Fruit fly (Drosophila melanogaster): ENCODE results near the gene Ent2.

Gene Ent2

dm6 chr2L:6612477-6613004 is 50.4 kb downstream of the Ent2 start (continued):
- TF ChIP-seq CG34422 (GFP tag; IDR thresholded peaks at IDR 0.05) (peak; percentile 100), CG7928 (GFP tag; optimal IDR thresholded peaks at IDR 0.05) (peak; percentile 95), CG17612 (GFP tag; IDR thresholded peaks at IDR 0.05) (peak; percentile 100), CG3838 (GFP tag; optimal IDR thresholded peaks at IDR 0.05) (peak; percentile 100), CG6854 (GFP tag; optimal IDR thresholded peaks at IDR 0.05) (peak; percentile 100), jing (GFP tag; optimal IDR thresholded peaks at IDR 0.05) (peak; percentile 100), ham (GFP tag; IDR thresholded peaks at IDR 0.05) (peak; percentile 100), Oli (tag; optimal IDR thresholded peaks at IDR 0.05) (peak; percentile 100), CG18262 (tag; optimal IDR thresholded peaks at IDR 0.05) (peak; percentile 100), CG17361 (GFP tag; IDR thresholded peaks at IDR 0.05) (peak; percentile 100), Six4 (GFP tag; optimal IDR thresholded peaks at IDR 0.05) (peak; percentile 100), CG10431 (GFP tag; optimal IDR thresholded peaks at IDR 0.05) (peak; percentile 99), CG32767 (GFP tag; IDR thresholded peaks at IDR 0.05) (peak; percentile 100), nmo (GFP tag; optimal IDR thresholded peaks at IDR 0.05) (peak; percentile 100), Rfx (GFP tag; IDR thresholded peaks at IDR 0.05) (peak; percentile 100), HLHmδ (GFP tag; optimal IDR thresholded peaks at IDR 0.05) (peak; percentile 94), CG10979 (tag; optimal IDR thresholded peaks at IDR 0.05) (peak; percentile 100), CG2199 (GFP tag; IDR thresholded peaks at IDR 0.05) (peak; percentile 100), lola (GFP tag; optimal IDR thresholded peaks at IDR 0.05) (peak in 1 of 3 experiments; percentile 100), Spps (tag; optimal IDR thresholded peaks at IDR 0.05) (peak; percentile 100), dm (GFP tag; optimal IDR thresholded peaks at IDR 0.05) (peak; percentile 100), wor (GFP tag; IDR thresholded peaks at IDR 0.05) (peak; percentile 100), ATbp (GFP tag; optimal IDR thresholded peaks at IDR 0.05) (peak; percentile 100), CG11456 (GFP tag; IDR thresholded peaks at IDR 0.05) (peak; percentile 100), onecut (GFP tag; IDR thresholded peaks at IDR 0.05) (peak; percentile 100), CG12744 (GFP tag; optimal IDR thresholded peaks at IDR 0.05) (peak; percentile 100), CG14965 (GFP tag; optimal IDR thresholded peaks at IDR 0.05; ENCODE audit: borderline replicate concordance) (peak; percentile 95), CG17829 (tag; optimal IDR thresholded peaks at IDR 0.05) (peak; percentile 100), CG17912 (GFP tag; optimal IDR thresholded peaks at IDR 0.05) (peak; percentile 100), CG14441 (GFP tag; IDR thresholded peaks at IDR 0.05) (peak; percentile 100), Mrtf (GFP tag; IDR thresholded peaks at IDR 0.05) (peak; percentile 100), Lhr (GFP tag; optimal IDR thresholded peaks at IDR 0.05) (peak; percentile 100), grn (GFP tag; optimal IDR thresholded peaks at IDR 0.05) (peak; percentile 100), CG4404 (GFP tag; IDR thresholded peaks at IDR 0.05) (peak; percentile 100), Blimp-1 (GFP tag; optimal IDR thresholded peaks at IDR 0.05) (peak; percentile 100), Rx (GFP tag; IDR thresholded peaks at IDR 0.05) (peak; percentile 100), CG9215 (GFP tag; IDR thresholded peaks at IDR 0.05) (peak; percentile 100), CG8089 (GFP tag; optimal IDR thresholded peaks at IDR 0.05) (peak; percentile 100), CG12104 (GFP tag; optimal IDR thresholded peaks at IDR 0.05) (peak; percentile 100), C15 (GFP tag; IDR thresholded peaks at IDR 0.05) (peak; percentile 100), CG12659 (GFP tag; optimal IDR thresholded peaks at IDR 0.05) (peak; percentile 100), ara (GFP tag; IDR thresholded peaks at IDR 0.05) (peak; percentile 100), CG3726 (GFP tag; IDR thresholded peaks at IDR 0.05) (peak; percentile 100), Jarid2 (GFP tag; optimal IDR thresholded peaks at IDR 0.05) (peak; percentile 100), Optix (GFP tag; IDR thresholded peaks at IDR 0.05) (peak; percentile 100), NC2α (GFP tag; optimal IDR thresholded peaks at IDR 0.05) (peak; percentile 100), CG18476 (GFP tag; optimal IDR thresholded peaks at IDR 0.05) (peak; percentile 100), CG9797 (GFP tag; optimal IDR thresholded peaks at IDR 0.05) (peak; percentile 96), CG13894 (tag; optimal IDR thresholded peaks at IDR 0.05) (peak; percentile 100), CG11560 (tag; IDR thresholded peaks at IDR 0.05) (peak; percentile 97), shn (GFP tag; optimal IDR thresholded peaks at IDR 0.05) (peak; percentile 100)

Data from whole organism, embryonic.